Fruit fly (Drosophila melanogaster): ENCODE data around the gene gpp.
A peak's percentile ranks its signal among the peaks of the same experiment; 100 is the strongest.

- peak in 1 of 2 experiments; percentile 18 for TF ChIP-seq CTCF (optimal IDR thresholded peaks at IDR 0.05)
- no peak for TF ChIP-seq CG8478 (optimal IDR thresholded peaks at IDR 0.05)
These were observed 38.0 kb upstream of the gpp start, which contains the start of gene CG10286 for dm6 chr3R:6368550-6369238.
